Worm (Caenorhabditis elegans): ENCODE results near the gene acly-1.

acly-1 gene

DNA sequence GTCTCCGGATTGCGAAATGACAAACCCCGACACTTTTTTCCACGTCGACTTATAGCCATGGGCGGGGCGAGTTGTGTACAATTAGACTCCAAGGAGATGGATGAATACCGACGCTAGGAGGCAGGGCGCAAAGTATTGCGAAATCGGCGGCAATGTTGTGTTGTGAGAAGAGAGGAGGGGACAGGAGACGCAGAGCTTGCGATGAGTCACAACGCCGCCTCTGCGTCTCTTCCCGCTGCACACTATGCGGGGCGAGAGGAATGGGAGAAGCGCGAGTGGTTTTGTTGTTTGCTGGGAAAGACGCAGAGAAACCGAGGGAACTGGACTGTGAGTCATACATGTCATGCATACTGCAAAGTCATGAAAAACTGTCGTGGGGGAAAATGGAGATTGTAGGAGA is 25.0 kb upstream of the acly-1 start:
- TF ChIP-seq W03F9.2 (tag; optimal IDR thresholded peaks at IDR 0.05) (peak; percentile 30), dao-5 (tag; optimal IDR thresholded peaks at IDR 0.05) (peak; percentile 11), him-1 (tag; optimal IDR thresholded peaks at IDR 0.05) (peak; percentile 56)

DNA sequence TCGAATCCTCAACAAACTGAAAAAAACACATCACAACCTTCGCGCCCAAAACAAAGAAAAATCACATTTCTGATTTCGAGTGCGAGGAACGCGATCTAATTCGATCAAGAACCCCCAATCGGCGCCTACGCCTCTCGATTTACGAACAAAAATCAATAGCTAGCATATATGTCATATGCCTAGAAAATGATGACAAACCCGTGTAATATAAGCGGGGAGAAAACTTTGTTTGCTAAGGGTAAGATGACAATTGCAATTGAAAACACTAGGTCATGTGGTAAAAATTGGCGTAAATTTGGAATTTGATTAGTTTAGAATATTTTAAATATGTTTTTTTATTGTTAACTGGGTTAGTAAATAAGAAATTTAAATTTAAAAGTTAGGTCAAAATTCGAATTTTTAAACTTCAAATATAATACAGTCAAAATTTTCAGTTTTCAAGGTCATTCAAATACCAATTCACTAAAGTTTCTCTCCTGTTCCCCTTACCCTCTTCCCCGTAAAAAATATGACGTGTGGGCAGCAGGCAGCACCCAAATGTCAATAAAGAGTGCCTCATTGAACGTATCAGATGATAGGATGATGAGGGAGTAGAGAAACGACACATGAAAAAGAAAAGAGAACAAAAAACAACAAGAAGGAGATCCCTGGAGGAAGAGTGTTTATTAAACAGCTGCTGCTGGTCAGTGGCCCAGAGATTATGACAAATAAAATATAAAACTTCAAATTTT is 22.8 kb upstream of the acly-1 start:
- TF ChIP-seq him-1 (tag; optimal IDR thresholded peaks at IDR 0.05) (no peak), W03F9.2 (tag; optimal IDR thresholded peaks at IDR 0.05) (peak; percentile 27)

DNA sequence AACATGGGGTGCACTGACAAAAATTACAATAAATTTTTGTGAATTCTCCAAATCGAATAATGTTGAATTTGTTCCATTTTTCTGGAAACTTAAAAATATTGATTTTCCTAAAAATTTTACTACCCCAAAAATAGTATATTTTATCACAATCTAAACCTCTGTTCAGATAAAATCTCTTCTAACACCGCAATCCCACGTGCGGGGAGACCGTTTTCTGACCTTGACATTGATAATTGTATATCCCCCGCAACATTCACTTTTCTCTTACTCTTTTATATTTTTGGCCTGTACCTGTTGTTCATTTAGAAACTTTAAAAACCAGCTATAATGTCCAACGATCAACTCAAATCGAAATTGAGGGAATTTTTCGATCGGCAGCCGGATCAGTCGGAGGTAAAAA is 20.5 kb upstream of the acly-1 start, which contains the start of gene D1005.2:
D1005.2 (plus strand) TSS at position 230 of the 400 bp plus-strand sequence.
- no peak for TF ChIP-seq him-1 (tag; optimal IDR thresholded peaks at IDR 0.05)
- TF ChIP-seq W03F9.2 (tag; optimal IDR thresholded peaks at IDR 0.05), result no peak
- TF ChIP-seq dao-5 (tag; optimal IDR thresholded peaks at IDR 0.05), result no peak

- TF ChIP-seq him-1 (tag; optimal IDR thresholded peaks at IDR 0.05) (no peak), dao-5 (tag; optimal IDR thresholded peaks at IDR 0.05) (no peak), W03F9.2 (tag; optimal IDR thresholded peaks at IDR 0.05) (no peak)
Measured at ce11 chrX:1459756-1460155, 19.6 kb upstream of the acly-1 start.

DNA sequence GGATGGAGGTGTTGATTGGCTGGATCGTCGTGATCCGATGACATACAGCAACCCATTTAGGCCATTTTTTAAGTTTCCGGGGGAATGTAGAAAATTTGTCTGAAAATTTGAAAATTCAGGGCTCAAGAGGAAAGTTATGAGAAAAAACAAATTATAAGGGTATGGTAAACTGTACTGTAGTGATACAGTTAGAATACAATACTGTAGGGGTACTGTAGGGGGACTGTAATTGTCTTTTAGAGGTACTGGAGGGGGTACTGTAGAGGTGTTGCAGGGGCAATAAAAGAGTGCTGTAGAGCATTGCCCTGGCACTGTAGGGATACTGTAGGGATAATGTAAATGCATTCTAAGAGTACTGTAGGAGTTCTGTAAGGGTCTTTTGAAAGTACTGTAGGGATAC is 14.6 kb upstream of the acly-1 start, which contains the start of gene D1005.6:
D1005.6 (minus strand) TSS at position 101 of the 400 bp plus-strand sequence.
- TF ChIP-seq him-1 (tag; optimal IDR thresholded peaks at IDR 0.05), result no peak
- TF ChIP-seq dao-5 (tag; optimal IDR thresholded peaks at IDR 0.05), result no peak
- no peak for TF ChIP-seq W03F9.2 (tag; optimal IDR thresholded peaks at IDR 0.05)

DNA sequence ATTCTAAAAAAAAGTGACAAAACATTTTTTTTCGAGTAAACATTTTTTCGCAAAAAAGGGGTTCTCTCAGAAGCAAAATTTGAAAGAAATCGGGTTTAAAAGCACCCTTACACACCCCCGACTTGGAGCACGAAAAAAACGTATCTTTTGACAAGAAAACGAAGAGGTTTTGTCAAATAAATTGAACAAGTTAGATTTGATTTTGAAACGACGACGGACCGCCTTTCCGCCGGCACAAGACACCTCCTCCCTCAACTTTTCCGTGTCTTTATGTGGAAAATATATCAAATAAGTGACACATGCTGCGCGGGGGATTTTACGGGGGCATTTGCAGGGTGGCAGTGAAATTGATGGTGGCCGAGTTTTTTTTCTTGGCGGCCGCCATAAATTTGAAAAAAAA is 11.3 kb upstream of the acly-1 start:
- TF ChIP-seq dao-5 (tag; optimal IDR thresholded peaks at IDR 0.05) (no peak), W03F9.2 (tag; optimal IDR thresholded peaks at IDR 0.05) (no peak), him-1 (tag; optimal IDR thresholded peaks at IDR 0.05) (no peak)

DNA sequence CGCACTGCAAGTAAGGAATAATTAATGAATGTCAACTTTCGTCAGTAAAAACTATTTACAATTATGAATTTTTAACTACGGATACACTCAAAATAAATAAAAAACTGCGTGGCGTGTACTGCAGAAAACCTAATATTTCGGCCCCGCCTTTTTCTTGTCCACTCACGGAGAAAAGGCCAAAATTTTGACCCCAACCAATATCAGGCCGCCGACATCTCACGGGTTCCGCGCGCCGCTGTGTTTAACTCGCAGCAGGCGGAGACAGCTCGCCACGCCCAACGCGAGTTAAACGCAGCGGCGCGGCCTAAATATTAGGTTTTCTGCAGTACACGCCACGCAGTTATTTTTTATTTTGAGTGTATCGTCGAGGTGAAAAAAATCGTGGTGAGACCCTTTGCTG is 8.1 kb upstream of the acly-1 start:
- TF ChIP-seq him-1 (tag; optimal IDR thresholded peaks at IDR 0.05) (no peak), dao-5 (tag; optimal IDR thresholded peaks at IDR 0.05) (no peak), W03F9.2 (tag; optimal IDR thresholded peaks at IDR 0.05) (no peak)

- TF ChIP-seq him-1 (tag; optimal IDR thresholded peaks at IDR 0.05) (no peak), W03F9.2 (tag; optimal IDR thresholded peaks at IDR 0.05) (no peak), dao-5 (tag; optimal IDR thresholded peaks at IDR 0.05) (no peak)
Measured at ce11 chrX:1472880-1473279, 6.5 kb upstream of the acly-1 start, which contains the start of gene D1005.5. Gene D1005.5 (minus strand): TSS chrX:1472980.

DNA sequence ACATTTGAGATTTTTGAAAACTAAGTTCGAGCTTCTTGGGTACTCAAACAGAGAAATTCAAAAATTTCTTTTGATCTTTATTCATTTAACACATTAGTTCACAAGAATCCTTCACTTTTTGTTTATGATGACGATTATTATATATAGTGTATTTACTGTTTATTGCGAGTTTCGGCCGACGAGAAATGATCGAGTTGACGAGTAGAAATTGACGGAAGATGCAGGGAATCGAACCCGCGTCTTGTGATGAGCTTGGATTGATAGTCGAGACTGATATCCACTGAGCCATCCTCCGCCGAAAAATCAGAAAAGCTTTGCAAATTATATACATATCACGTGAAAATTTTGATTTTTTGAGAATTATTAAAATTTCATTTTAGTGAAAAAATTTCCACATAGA is 5.5 kb upstream of the acly-1 start:
- TF ChIP-seq W03F9.2 (tag; optimal IDR thresholded peaks at IDR 0.05) (no peak), dao-5 (tag; optimal IDR thresholded peaks at IDR 0.05) (no peak), him-1 (tag; optimal IDR thresholded peaks at IDR 0.05) (no peak)

ce11 chrX:1476005-1476404 is 3.3 kb upstream of the acly-1 start:
- TF ChIP-seq him-1 (tag; optimal IDR thresholded peaks at IDR 0.05), result no peak
- no peak for TF ChIP-seq W03F9.2 (tag; optimal IDR thresholded peaks at IDR 0.05)
- TF ChIP-seq dao-5 (tag; optimal IDR thresholded peaks at IDR 0.05), result no peak

- no peak for TF ChIP-seq him-1 (tag; optimal IDR thresholded peaks at IDR 0.05)
- TF ChIP-seq dao-5 (tag; optimal IDR thresholded peaks at IDR 0.05), result no peak
- no peak for TF ChIP-seq W03F9.2 (tag; optimal IDR thresholded peaks at IDR 0.05)
Measured at ce11 chrX:1477932-1478331, 1.4 kb upstream of the acly-1 start.

- no peak for TF ChIP-seq him-1 (tag; optimal IDR thresholded peaks at IDR 0.05)
- TF ChIP-seq dao-5 (tag; optimal IDR thresholded peaks at IDR 0.05), result no peak
- no peak for TF ChIP-seq W03F9.2 (tag; optimal IDR thresholded peaks at IDR 0.05)
Measured at ce11 chrX:1478569-1478968, 773 bp upstream of the acly-1 start.

- TF ChIP-seq W03F9.2 (tag; optimal IDR thresholded peaks at IDR 0.05) (no peak), dao-5 (tag; optimal IDR thresholded peaks at IDR 0.05) (no peak), him-1 (tag; optimal IDR thresholded peaks at IDR 0.05) (no peak)
Measured at ce11 chrX:1479637-1480036, 295 bp downstream of the acly-1 start.

- no peak for TF ChIP-seq W03F9.2 (tag; optimal IDR thresholded peaks at IDR 0.05)
- no peak for TF ChIP-seq him-1 (tag; optimal IDR thresholded peaks at IDR 0.05)
- no peak for TF ChIP-seq dao-5 (tag; optimal IDR thresholded peaks at IDR 0.05)
Measured at ce11 chrX:1480564-1480963, 1.2 kb downstream of the acly-1 start.

ce11 chrX:1483229-1483628 is 3.9 kb downstream of the acly-1 start:
- TF ChIP-seq W03F9.2 (tag; optimal IDR thresholded peaks at IDR 0.05) (no peak), him-1 (tag; optimal IDR thresholded peaks at IDR 0.05) (no peak), dao-5 (tag; optimal IDR thresholded peaks at IDR 0.05) (no peak)
